Fruit fly (Drosophila melanogaster): ENCODE results near the gene Mitf.

Gene Mitf

dm6 chr4:1198599-1198998 lies at the start of gene Mitf:
Gene Mitf (plus strand): TSS chr4:1198852.
- no peak for TF ChIP-seq EcR (GFP tag; optimal IDR thresholded peaks at IDR 0.05)
- TF ChIP-seq Dll (optimal IDR thresholded peaks at IDR 0.05): no peak
- TF ChIP-seq CG8478 (optimal IDR thresholded peaks at IDR 0.05): no peak
- no peak for TF ChIP-seq psq (optimal IDR thresholded peaks at IDR 0.05)
- no peak for TF ChIP-seq pan (optimal IDR thresholded peaks at IDR 0.05)
- no peak for TF ChIP-seq usp (GFP tag; optimal IDR thresholded peaks at IDR 0.05)

DNA sequence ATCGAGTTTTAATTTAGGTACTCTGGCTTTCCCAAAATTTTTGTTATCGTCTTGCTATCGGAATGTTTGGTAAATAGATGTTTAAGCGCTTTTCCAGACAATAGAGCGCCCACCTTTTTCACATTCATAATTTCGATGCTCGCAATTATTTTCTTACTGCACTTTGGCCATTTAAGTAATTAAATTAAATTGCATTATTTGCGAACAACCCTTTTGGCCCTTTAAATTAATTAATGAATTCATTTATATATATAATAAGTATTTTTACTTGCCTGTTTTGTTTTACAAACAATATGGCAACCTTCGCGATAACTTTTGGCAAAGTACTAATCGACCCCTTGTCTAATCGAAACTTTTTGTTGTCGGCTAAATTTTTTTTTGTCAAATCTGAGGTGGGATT lies 42.4 kb upstream of the Mitf start:
- no peak for TF ChIP-seq pan (optimal IDR thresholded peaks at IDR 0.05)
- no peak for TF ChIP-seq Dll (optimal IDR thresholded peaks at IDR 0.05)
- TF ChIP-seq usp (GFP tag; optimal IDR thresholded peaks at IDR 0.05): no peak
- TF ChIP-seq EcR (GFP tag; optimal IDR thresholded peaks at IDR 0.05): no peak
- no peak for TF ChIP-seq CG8478 (optimal IDR thresholded peaks at IDR 0.05)
- TF ChIP-seq psq (optimal IDR thresholded peaks at IDR 0.05): no peak

- TF ChIP-seq EcR (GFP tag; optimal IDR thresholded peaks at IDR 0.05) (no peak), CG8478 (optimal IDR thresholded peaks at IDR 0.05) (no peak), psq (optimal IDR thresholded peaks at IDR 0.05) (no peak), usp (GFP tag; optimal IDR thresholded peaks at IDR 0.05) (no peak), Dll (optimal IDR thresholded peaks at IDR 0.05) (no peak), pan (optimal IDR thresholded peaks at IDR 0.05) (no peak)
These were observed 36.6 kb upstream of the Mitf start, which contains the start of gene CG32017 for dm6 chr4:1162058-1162457. Gene CG32017 (minus strand): TSS chr4:1162158.

DNA sequence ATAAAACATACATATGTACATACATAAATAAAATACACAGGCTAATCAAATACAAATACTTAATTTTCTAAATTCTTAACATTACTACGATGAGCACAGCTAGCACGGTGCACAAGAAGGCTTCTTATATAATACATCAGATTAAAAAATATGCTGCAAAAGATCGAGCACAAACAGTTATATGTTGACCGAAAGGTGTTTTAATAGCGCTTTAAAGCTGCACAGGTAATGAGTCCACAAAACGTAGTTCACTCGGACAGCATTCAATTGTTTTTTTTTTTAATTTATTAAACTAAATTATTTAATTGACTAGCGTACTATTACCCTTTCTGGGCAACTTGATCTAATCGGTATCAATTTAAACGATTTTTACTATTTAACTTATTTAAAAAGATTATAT lies 23.5 kb upstream of the Mitf start:
- TF ChIP-seq CG8478 (optimal IDR thresholded peaks at IDR 0.05) (no peak), usp (GFP tag; optimal IDR thresholded peaks at IDR 0.05) (no peak), Dll (optimal IDR thresholded peaks at IDR 0.05) (no peak)

- TF ChIP-seq usp (GFP tag; optimal IDR thresholded peaks at IDR 0.05) (no peak), psq (optimal IDR thresholded peaks at IDR 0.05) (no peak), CG8478 (optimal IDR thresholded peaks at IDR 0.05) (no peak), pan (optimal IDR thresholded peaks at IDR 0.05) (no peak), EcR (GFP tag; optimal IDR thresholded peaks at IDR 0.05) (no peak), Dll (optimal IDR thresholded peaks at IDR 0.05) (no peak)
These were observed 17.0 kb upstream of the Mitf start, which contains the start of gene pho for dm6 chr4:1181591-1182125. Gene pho (minus strand): TSS chr4:1181628.

dm6 chr4:1182809-1183208 lies 15.8 kb upstream of the Mitf start:
- TF ChIP-seq usp (GFP tag; optimal IDR thresholded peaks at IDR 0.05) (no peak), EcR (GFP tag; optimal IDR thresholded peaks at IDR 0.05) (no peak), pan (optimal IDR thresholded peaks at IDR 0.05) (no peak), psq (optimal IDR thresholded peaks at IDR 0.05) (no peak), CG8478 (optimal IDR thresholded peaks at IDR 0.05) (no peak), Dll (optimal IDR thresholded peaks at IDR 0.05) (no peak)

- TF ChIP-seq EcR (GFP tag; optimal IDR thresholded peaks at IDR 0.05): no peak
- TF ChIP-seq Dll (optimal IDR thresholded peaks at IDR 0.05): no peak
- TF ChIP-seq psq (optimal IDR thresholded peaks at IDR 0.05): no peak
- no peak for TF ChIP-seq pan (optimal IDR thresholded peaks at IDR 0.05)
- TF ChIP-seq CG8478 (optimal IDR thresholded peaks at IDR 0.05): no peak
- no peak for TF ChIP-seq usp (GFP tag; optimal IDR thresholded peaks at IDR 0.05)
These were observed 13.2 kb upstream of the Mitf start, which contains the start of gene CG33521 for dm6 chr4:1185468-1185867. Gene CG33521 (plus strand): TSS chr4:1185768.

- TF ChIP-seq pan (optimal IDR thresholded peaks at IDR 0.05) (no peak), EcR (GFP tag; optimal IDR thresholded peaks at IDR 0.05) (no peak), Dll (optimal IDR thresholded peaks at IDR 0.05) (no peak), CG8478 (optimal IDR thresholded peaks at IDR 0.05) (no peak), usp (GFP tag; optimal IDR thresholded peaks at IDR 0.05) (no peak), psq (optimal IDR thresholded peaks at IDR 0.05) (no peak)
These were observed 11.8 kb upstream of the Mitf start for dm6 chr4:1186828-1187227.

DNA sequence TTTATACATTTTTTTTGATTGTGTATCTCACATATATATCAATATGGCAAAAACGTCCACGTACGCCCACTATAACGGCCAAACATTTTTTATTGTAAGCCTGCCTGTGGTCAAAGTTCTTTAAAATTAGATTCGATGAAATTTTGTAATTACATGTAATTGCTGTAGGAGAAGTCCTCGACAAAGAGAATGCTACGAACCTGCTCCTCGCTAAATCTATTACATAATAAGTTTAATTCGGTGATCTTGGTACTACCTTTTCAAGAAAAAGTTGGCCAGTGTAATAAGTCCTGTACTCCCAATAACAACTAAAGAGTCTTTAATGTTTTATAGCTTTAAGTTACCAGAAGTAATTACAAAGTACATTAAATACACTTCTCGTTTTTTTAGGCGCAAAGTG lies 7.0 kb upstream of the Mitf start:
- TF ChIP-seq CG8478 (optimal IDR thresholded peaks at IDR 0.05): no peak
- TF ChIP-seq usp (GFP tag; optimal IDR thresholded peaks at IDR 0.05): no peak
- TF ChIP-seq pan (optimal IDR thresholded peaks at IDR 0.05): no peak
- TF ChIP-seq EcR (GFP tag; optimal IDR thresholded peaks at IDR 0.05): no peak
- no peak for TF ChIP-seq Dll (optimal IDR thresholded peaks at IDR 0.05)
- no peak for TF ChIP-seq psq (optimal IDR thresholded peaks at IDR 0.05)

DNA sequence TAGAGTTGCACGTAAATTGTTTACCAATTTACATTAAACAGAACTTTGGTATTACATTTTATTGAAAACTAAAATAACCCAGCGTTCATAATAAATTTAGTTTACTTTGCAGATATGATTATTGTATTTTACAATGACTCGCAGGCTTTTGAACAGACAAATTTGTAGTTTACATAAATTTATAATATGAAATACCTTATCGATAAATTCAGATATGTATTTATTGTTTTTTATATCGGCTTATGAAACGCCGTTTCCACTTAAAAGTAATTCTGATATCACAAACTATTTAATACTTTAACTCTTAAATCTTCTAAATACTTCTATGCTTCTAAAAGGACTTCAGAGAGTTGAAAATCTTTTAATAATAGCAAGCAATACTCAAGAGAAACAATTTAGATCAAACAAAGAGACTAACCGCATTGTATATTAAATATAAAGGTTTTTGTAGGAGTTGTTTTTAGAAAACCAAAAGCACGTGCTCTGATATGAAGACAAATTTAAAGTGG lies 1.9 kb upstream of the Mitf start, which contains the start of gene PIP4K:
TSS of gene PIP4K (minus strand) at position 196 of the 509 bp plus-strand sequence.
- TF ChIP-seq EcR (GFP tag; optimal IDR thresholded peaks at IDR 0.05): no peak
- no peak for TF ChIP-seq CG8478 (optimal IDR thresholded peaks at IDR 0.05)
- no peak for TF ChIP-seq Dll (optimal IDR thresholded peaks at IDR 0.05)
- TF ChIP-seq usp (GFP tag; optimal IDR thresholded peaks at IDR 0.05): no peak
- no peak for TF ChIP-seq pan (optimal IDR thresholded peaks at IDR 0.05)
- no peak for TF ChIP-seq psq (optimal IDR thresholded peaks at IDR 0.05)

dm6 chr4:1199178-1199577 lies 526 bp downstream of the Mitf start:
- TF ChIP-seq Dll (optimal IDR thresholded peaks at IDR 0.05) (no peak), pan (optimal IDR thresholded peaks at IDR 0.05) (no peak), EcR (GFP tag; optimal IDR thresholded peaks at IDR 0.05) (no peak), usp (GFP tag; optimal IDR thresholded peaks at IDR 0.05) (no peak), CG8478 (optimal IDR thresholded peaks at IDR 0.05) (no peak), psq (optimal IDR thresholded peaks at IDR 0.05) (no peak)

- TF ChIP-seq usp (GFP tag; optimal IDR thresholded peaks at IDR 0.05) (no peak), pan (optimal IDR thresholded peaks at IDR 0.05) (no peak), EcR (GFP tag; optimal IDR thresholded peaks at IDR 0.05) (no peak), psq (optimal IDR thresholded peaks at IDR 0.05) (no peak), CG8478 (optimal IDR thresholded peaks at IDR 0.05) (no peak), Dll (optimal IDR thresholded peaks at IDR 0.05) (no peak)
These were observed 20.2 kb downstream of the Mitf start for dm6 chr4:1218723-1219398.
